Worm (Caenorhabditis elegans): ENCODE measurements around the gene gtbp-1.
A peak's percentile ranks its signal among the peaks of the same experiment; 100 is the strongest.

Gene gtbp-1

ce11 chrIV:10143640-10144039 lies 14.9 kb upstream of the gtbp-1 start, which contains the start of gene msp-38:
Gene msp-38, minus strand, starts transcription at chrIV:10143740.
- TF ChIP-seq ceh-28 (tag; optimal IDR thresholded peaks at IDR 0.05) (no peak), snpc-4 (tag; optimal IDR thresholded peaks at IDR 0.05) (no peak)

ce11 chrIV:10141930-10142505 lies 13.3 kb upstream of the gtbp-1 start, which contains the start of the genes gst-2, gst-4 and dhs-12:
Gene gst-2, minus strand, starts transcription at chrIV:10142061.
Gene gst-4, plus strand, starts transcription at chrIV:10142225.
Gene dhs-12, plus strand, starts transcription at chrIV:10142455.
- TF ChIP-seq sea-2 (GFP tag; optimal IDR thresholded peaks at IDR 0.05) (no peak), pha-4 (tag; optimal IDR thresholded peaks at IDR 0.05) (no peak), skn-1 (tag; optimal IDR thresholded peaks at IDR 0.05) (peak; percentile 43), pqm-1 (tag; optimal IDR thresholded peaks at IDR 0.05) (no peak), nhr-25 (tag; optimal IDR thresholded peaks at IDR 0.05) (no peak)

- TF ChIP-seq pha-4 (tag; optimal IDR thresholded peaks at IDR 0.05) (peak; percentile 33), fos-1 (tag; optimal IDR thresholded peaks at IDR 0.05) (no peak)
Measured at ce11 chrIV:10140143-10140542, 11.4 kb upstream of the gtbp-1 start, which contains the start of gene gst-3. Gene gst-3, minus strand, starts transcription at chrIV:10140243.

DNA sequence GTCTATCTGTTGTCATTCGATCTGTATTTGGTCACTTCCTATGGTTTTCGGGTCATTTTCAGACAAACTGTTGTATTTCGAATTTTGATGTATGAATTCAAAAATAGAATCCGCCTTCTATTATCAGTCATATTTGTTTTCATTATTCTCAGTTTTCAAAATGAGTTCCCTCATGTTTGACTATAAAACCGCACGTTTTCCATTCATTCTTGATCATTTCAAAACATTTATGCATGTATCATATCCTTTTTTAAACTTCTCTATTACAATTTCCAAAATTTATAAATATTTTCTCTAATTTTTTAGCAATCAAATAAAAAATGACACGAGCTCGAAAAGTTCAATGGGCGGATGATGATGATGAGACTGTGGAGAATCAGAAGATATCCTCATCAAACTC lies 9.0 kb upstream of the gtbp-1 start, which contains the start of gene K08F4.12:
Gene K08F4.12 (plus strand): TSS at position 301 of the 400 bp plus-strand sequence.
- TF ChIP-seq pha-4 (tag; optimal IDR thresholded peaks at IDR 0.05) = no peak
- no peak for TF ChIP-seq unc-39 (tag; optimal IDR thresholded peaks at IDR 0.05)
- TF ChIP-seq aly-2 (tag; optimal IDR thresholded peaks at IDR 0.05) = no peak
- TF ChIP-seq tbx-2 (tag; optimal IDR thresholded peaks at IDR 0.05) = no peak
- TF ChIP-seq nhr-43 (tag; optimal IDR thresholded peaks at IDR 0.05; ENCODE audit: poor library complexity, severe bottlenecking) = no peak
- TF ChIP-seq fkh-2 (tag; optimal IDR thresholded peaks at IDR 0.05) = no peak
- TF ChIP-seq ztf-11 (tag; optimal IDR thresholded peaks at IDR 0.05) = no peak
- TF ChIP-seq jun-1 (tag; optimal IDR thresholded peaks at IDR 0.05) = no peak
- TF ChIP-seq ZK546.5 (tag; optimal IDR thresholded peaks at IDR 0.05) = no peak
- TF ChIP-seq elt-2 (tag; optimal IDR thresholded peaks at IDR 0.05) = no peak
- TF ChIP-seq nhr-77 (tag; optimal IDR thresholded peaks at IDR 0.05) = no peak
- TF ChIP-seq hmg-11 (tag; optimal IDR thresholded peaks at IDR 0.05) = no peak
- no peak for TF ChIP-seq ama-1 (optimal IDR thresholded peaks at IDR 0.05)
- no peak for TF ChIP-seq lsy-12 (tag; optimal IDR thresholded peaks at IDR 0.05)

DNA sequence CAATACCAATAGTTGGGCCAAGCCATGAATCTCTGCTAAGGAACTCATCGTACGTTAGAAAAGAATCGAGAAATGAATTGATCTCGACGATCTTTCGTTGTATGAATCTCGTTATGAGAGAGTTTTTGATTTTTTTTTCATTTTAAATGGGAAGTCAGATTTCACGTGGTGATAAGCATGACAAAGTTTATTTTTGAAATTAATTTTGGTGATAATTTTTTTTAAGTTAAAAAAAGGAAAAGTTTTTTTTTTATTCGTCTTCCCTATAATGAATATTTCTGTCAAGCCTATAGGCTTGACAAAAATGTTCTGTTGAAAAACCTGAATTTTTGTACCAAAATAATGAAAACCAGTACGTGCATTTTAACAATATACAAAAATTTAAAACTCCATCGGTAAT lies 7.1 kb upstream of the gtbp-1 start, which contains the start of gene K08F4.5:
Gene K08F4.5 (minus strand): TSS at position 101 of the 400 bp plus-strand sequence.
- no peak for TF ChIP-seq nhr-11 (tag; optimal IDR thresholded peaks at IDR 0.05)
- TF ChIP-seq ceh-82 (tag; optimal IDR thresholded peaks at IDR 0.05) = no peak
- no peak for TF ChIP-seq nhr-25 (tag; optimal IDR thresholded peaks at IDR 0.05)
- TF ChIP-seq lin-39 (tag; optimal IDR thresholded peaks at IDR 0.05) = no peak
- no peak for TF ChIP-seq aly-2 (tag; optimal IDR thresholded peaks at IDR 0.05)
- no peak for TF ChIP-seq skn-1 (tag; optimal IDR thresholded peaks at IDR 0.05)
- no peak for TF ChIP-seq sea-2 (GFP tag; optimal IDR thresholded peaks at IDR 0.05)
- no peak for TF ChIP-seq ZK546.5 (tag; optimal IDR thresholded peaks at IDR 0.05)
- TF ChIP-seq nhr-23 (tag; optimal IDR thresholded peaks at IDR 0.05) = no peak
- no peak for TF ChIP-seq ztf-4 (tag; optimal IDR thresholded peaks at IDR 0.05)
- TF ChIP-seq lin-15B (tag; optimal IDR thresholded peaks at IDR 0.05) = no peak
- TF ChIP-seq fkh-10 (GFP tag; optimal IDR thresholded peaks at IDR 0.05) = no peak
- no peak for TF ChIP-seq pqm-1 (tag; optimal IDR thresholded peaks at IDR 0.05)
- no peak for TF ChIP-seq ceh-16 (tag; optimal IDR thresholded peaks at IDR 0.05)
- TF ChIP-seq mml-1 (tag; optimal IDR thresholded peaks at IDR 0.05) = no peak
- TF ChIP-seq ztf-11 (tag; optimal IDR thresholded peaks at IDR 0.05) = no peak

DNA sequence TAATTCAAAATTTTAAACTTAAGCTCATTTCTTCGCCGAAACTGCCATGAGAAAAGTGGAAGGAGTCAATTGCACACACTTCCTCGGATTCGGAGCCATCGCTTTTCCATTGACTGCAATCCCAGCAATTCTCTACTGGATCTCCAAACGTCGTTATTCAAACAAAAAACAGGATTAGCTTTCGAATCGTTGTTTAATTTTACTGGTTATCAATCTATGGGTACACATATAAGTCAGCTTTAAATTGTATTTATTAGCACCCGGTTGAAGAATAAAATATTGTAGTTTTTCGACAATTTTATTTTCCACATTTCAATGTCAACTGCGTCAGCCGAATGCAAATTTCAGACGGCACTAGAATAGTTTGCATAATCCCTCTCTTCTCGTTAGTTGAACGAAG lies 1.2 kb upstream of the gtbp-1 start, which contains the start of gene glt-3:
Gene glt-3 (plus strand): TSS at position 301 of the 400 bp plus-strand sequence.
- TF ChIP-seq sea-2 (GFP tag; optimal IDR thresholded peaks at IDR 0.05) = no peak
- no peak for TF ChIP-seq nhr-43 (tag; optimal IDR thresholded peaks at IDR 0.05; ENCODE audit: poor library complexity, severe bottlenecking)
- no peak for TF ChIP-seq tbx-2 (tag; optimal IDR thresholded peaks at IDR 0.05)
- TF ChIP-seq fkh-2 (tag; optimal IDR thresholded peaks at IDR 0.05) = no peak
- TF ChIP-seq pha-4 (tag; optimal IDR thresholded peaks at IDR 0.05) = no peak
- no peak for TF ChIP-seq unc-39 (tag; optimal IDR thresholded peaks at IDR 0.05)
- TF ChIP-seq ceh-9 (tag; optimal IDR thresholded peaks at IDR 0.05) = no peak
- TF ChIP-seq fos-1 (tag; optimal IDR thresholded peaks at IDR 0.05) = no peak

Data from whole organism, L3 larva.